Worm (Caenorhabditis elegans) whole organism, L4/young adult: ENCODE data around the gene F54B11.11.

Experiments
- W03F9.2 ChIP-seq: fragments of 150-350 bp; optimal IDR thresholded peaks from 2 replicates; lab custom pipeline; 2014; ENCODE audit warnings: missing biosample characterization, missing genetic modification characterization
- dao-5 ChIP-seq: sonication (generic microtip); optimal IDR thresholded peaks from 2 replicates; lab custom pipeline; 2016; ENCODE audit warnings: missing genotype, missing genetic modification characterization, moderate library complexity, missing compliant biosample characterization
- him-1 ChIP-seq: sonication (generic microtip); optimal IDR thresholded peaks from 2 replicates; lab custom pipeline; 2016; ENCODE audit warnings: missing genotype, missing genetic modification reagents, missing genetic modification characterization, missing compliant biosample characterization

The F54B11.11 gene

DNA sequence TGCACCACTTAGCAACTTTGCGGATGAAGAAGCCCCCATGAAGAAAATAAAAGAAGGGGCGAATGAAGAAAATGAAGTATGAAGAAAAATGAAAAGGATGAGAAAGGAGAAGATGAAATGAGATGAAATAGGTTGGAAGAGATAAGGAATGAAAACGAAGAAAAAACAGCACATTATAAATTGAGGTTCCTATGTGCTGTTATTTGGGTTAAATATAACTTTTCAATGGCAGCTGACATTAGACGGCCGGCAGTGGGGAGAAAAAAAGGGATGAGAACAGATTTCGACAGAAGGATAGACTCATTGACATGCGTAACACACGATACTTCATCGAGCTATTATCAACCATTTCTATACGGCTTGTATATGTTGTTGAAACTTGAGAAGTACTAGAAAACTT, 16.6 kb upstream of the F54B11.11 start:
- TF ChIP-seq him-1 (tag; lab: Kevin White, UChicago) (no peak), dao-5 (tag; lab: Kevin White, UChicago) (no peak), W03F9.2 (tag; lab: Kevin White, UChicago) (no peak)

DNA sequence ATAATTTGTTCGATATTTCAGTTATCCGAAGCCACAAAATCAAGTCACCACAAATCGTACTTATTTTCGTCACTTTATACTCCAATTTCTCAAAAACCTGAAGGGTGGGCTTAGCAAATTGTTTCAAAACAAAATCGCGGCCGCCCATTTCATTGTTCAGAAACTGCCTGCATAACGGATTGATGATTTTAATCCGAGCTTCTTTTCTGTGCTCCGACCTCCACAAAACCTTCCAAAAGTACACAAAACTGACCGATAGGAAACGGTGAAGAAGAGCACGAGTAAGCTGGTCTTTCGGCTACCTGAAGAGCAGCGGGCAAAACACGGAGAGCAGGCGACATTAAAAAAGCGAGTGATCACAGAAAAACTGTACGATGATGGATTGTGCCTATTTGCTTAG, 12.1 kb upstream of the F54B11.11 start, which contains the start of gene R01E6.2:
Gene R01E6.2, minus strand, starts transcription at position 101 of the 400 bp plus-strand sequence.
- TF ChIP-seq dao-5 (tag; lab: Kevin White, UChicago) (no peak), him-1 (tag; lab: Kevin White, UChicago) (no peak), W03F9.2 (tag; lab: Kevin White, UChicago) (no peak)

DNA sequence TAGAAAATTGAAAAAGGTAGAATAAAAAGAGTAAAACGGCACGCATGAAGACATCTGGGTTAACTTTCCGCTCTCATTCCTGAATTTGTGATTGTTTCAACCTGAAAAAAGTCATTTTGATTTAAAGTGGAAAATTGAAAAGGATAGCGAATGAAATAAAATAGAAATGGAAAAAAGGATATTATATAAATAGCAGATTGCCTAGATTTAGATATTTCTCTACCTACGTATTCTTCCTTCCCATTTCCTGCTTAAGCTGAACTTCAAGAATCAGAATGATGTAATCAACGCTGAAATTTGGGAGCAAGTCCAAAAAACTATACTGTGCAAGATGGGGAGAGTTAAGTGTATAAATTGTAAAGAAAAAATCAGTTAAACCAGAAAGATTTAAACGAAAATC, 8.7 kb upstream of the F54B11.11 start, which contains the start of gene R01E6.7:
Gene R01E6.7, minus strand, starts transcription at position 101 of the 400 bp plus-strand sequence.
- TF ChIP-seq dao-5 (tag; lab: Kevin White, UChicago): no peak
- no peak for TF ChIP-seq him-1 (tag; lab: Kevin White, UChicago)
- TF ChIP-seq W03F9.2 (tag; lab: Kevin White, UChicago): no peak

DNA sequence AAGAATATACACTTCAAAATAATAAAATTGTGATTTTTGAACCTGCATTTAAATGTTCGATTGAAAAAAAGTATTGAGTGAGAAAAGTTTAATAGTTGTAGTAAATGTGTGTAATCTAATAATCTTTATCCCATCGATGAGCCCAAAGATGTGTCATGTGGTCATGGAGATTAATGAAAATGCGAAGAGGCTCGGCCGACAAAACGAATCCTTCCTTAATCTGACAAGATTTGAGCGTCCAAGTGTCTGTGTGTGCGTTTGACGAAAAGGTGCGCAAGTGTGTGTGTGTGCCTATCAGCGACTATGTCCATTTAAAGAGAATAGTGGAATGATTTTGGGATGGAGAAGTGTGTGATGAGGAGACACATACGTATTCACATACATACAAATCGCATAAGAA, 4.6 kb upstream of the F54B11.11 start:
- no peak for TF ChIP-seq him-1 (tag; lab: Kevin White, UChicago)
- TF ChIP-seq dao-5 (tag; lab: Kevin White, UChicago): no peak
- no peak for TF ChIP-seq W03F9.2 (tag; lab: Kevin White, UChicago)

DNA sequence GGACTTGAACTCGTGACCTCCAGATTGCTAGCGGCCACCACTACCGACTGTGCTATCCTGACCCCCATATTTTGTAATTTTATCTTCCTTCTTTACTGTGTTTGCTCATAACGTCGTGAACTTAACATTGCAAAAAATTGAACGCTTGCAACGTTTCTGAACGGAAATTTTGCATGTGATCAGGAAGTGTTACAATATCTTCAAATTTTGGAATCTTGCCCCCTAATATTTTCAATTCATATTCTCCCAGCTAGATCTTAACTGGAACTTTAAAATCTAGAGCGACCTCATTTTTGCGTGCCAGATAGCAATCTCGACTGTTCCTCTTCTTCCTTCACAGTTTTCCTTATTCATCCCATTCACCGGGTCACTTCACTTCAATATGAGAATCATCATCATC, 3.2 kb downstream of the F54B11.11 start, which contains the start of gene F54B11.10:
Gene F54B11.10, plus strand, starts transcription at position 301 of the 400 bp plus-strand sequence.
- TF ChIP-seq dao-5 (tag; lab: Kevin White, UChicago) (no peak), W03F9.2 (tag; lab: Kevin White, UChicago) (no peak), him-1 (tag; lab: Kevin White, UChicago) (no peak)

DNA sequence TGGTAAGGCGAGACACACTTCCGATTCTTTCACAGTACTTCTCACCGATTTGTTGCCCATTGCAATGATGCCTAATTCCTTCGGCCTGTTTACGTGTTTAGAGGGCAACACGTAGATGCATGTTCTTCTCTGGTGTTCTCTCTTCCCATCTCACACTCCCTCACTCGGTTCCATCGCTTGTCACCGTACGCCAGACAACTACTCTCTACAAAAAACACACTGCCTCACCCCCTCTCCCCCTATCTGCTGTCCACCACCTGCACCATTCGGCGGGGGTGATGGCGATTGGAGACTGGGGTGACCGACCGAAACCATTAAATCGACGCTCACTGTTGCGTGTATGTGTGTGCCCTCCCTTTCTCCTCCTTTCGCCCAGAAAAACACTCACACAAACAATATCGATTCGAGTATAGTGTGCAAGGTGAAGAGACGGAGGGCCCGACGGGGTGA, 5.3 kb downstream of the F54B11.11 start:
- TF ChIP-seq dao-5 (tag; lab: Kevin White, UChicago): no peak
- no peak for TF ChIP-seq W03F9.2 (tag; lab: Kevin White, UChicago)
- no peak for TF ChIP-seq him-1 (tag; lab: Kevin White, UChicago)

DNA sequence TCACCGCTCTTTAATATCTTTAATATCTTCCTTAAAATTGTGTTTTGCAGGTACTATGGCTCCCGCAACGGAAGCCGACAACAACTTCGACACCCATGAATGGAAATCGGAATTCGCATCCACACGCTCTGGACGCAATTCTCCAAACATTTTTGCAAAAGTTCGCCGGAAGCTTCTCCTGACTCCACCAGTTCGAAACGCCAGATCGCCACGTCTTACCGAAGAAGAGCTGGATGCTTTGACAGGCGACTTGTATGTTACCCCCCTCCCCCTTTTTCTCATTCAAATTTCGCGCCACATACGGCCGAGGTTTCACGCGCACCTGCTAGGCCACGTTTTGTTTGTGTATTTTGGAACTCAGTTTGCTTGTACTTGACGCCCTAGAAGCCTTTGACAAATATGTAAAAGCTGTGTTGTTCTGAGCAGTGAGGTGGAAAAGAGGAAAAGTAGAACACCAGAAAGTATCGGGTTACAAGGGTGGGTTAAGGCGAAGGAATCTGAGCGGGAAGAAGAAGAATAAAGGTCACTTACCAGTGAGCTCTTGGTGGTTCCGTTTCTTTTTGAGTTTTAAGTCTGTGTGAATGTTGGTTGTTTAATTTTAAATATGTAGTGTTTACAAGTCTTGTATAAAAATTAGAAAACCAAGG, 6.3 kb downstream of the F54B11.11 start, which contains the start of gene unc-84:
Gene unc-84, plus strand, starts transcription at position 51 of the 647 bp plus-strand sequence.
- TF ChIP-seq W03F9.2 (tag; lab: Kevin White, UChicago) (no peak), dao-5 (tag; lab: Kevin White, UChicago) (no peak), him-1 (tag; lab: Kevin White, UChicago) (no peak)

DNA sequence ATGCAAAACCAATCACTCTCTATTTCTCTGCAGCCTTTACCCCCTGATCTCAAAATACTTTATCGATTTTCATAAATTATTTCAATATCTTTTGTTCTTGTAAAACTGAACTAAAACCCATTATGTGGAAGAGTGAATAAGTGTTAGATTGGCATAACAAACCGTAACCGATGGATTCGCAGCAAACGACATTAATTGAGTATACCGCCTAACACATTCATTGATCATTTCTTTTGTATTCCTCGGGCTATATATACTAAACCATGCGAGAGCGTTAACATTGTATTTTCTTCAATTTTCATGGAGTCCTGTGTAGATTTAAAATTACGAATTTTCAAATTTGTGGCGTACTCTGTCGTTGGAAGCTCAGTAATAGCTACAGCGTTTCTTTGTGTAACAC, 11.2 kb downstream of the F54B11.11 start, which contains the start of gene col-9:
Gene col-9, plus strand, starts transcription at position 301 of the 400 bp plus-strand sequence.
- TF ChIP-seq dao-5 (tag; lab: Kevin White, UChicago) (no peak), him-1 (tag; lab: Kevin White, UChicago) (no peak), W03F9.2 (tag; lab: Kevin White, UChicago) (no peak)

DNA sequence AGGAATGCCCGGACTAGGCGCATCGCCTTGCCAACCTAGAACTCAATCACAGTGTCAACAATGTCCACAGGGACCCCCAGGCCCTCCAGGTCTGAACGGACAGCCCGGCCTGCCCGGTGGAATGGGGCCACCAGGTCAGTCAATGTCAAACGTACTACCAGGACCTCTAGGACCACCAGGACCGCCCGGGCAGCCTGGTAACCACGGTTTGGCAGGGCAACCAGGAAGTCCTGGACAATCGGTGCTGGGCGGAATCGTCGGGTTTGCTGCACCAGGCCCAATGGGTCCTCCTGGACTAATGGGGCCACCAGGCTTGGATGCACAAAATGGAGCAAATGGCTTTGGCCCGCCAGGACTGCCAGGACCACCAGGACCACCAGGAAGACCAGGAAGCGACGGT, 12.1 kb downstream of the F54B11.11 start:
- no peak for TF ChIP-seq dao-5 (tag; lab: Kevin White, UChicago)
- TF ChIP-seq W03F9.2 (tag; lab: Kevin White, UChicago): no peak
- no peak for TF ChIP-seq him-1 (tag; lab: Kevin White, UChicago)

DNA sequence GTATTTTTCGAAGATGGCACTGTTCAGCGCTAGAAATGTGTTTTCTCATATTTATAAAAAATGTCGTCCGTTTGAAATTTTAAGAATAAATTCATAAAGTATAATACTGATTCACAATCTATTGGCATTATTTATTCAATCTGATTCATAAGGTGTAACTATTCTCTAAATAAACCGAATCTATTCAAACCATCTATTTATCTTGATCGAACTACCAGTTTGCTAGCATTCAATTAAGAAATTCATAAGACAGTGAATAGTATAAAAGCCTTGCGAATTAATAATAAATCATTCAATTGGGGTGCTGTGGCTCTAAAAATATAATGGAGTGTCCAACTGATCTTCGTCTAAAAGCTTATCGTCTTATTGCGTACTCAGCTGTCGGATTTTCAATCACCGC, 12.6 kb downstream of the F54B11.11 start, which contains the start of gene col-44:
Gene col-44, plus strand, starts transcription at position 301 of the 400 bp plus-strand sequence.
- TF ChIP-seq him-1 (tag; lab: Kevin White, UChicago): no peak
- TF ChIP-seq W03F9.2 (tag; lab: Kevin White, UChicago): no peak
- no peak for TF ChIP-seq dao-5 (tag; lab: Kevin White, UChicago)

DNA sequence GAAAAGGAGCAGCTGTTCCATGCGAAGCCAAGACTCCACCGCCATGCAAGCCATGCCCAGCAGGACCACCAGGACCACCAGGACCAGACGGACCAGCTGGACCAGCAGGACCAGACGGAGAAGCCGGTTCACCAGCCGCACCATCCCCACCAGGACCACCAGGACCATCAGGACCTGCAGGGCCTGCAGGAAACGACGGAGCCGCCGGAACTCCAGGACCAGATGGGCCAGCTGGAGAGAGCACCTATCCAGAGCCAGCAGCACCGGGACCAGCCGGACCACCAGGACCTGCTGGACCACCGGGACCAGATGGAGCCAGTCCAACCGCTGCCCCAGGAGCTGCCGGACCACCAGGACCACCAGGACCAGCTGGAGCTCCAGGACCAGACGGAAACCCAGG, 13.4 kb downstream of the F54B11.11 start:
- TF ChIP-seq dao-5 (tag; lab: Kevin White, UChicago): no peak
- no peak for TF ChIP-seq W03F9.2 (tag; lab: Kevin White, UChicago)
- TF ChIP-seq him-1 (tag; lab: Kevin White, UChicago): no peak

DNA sequence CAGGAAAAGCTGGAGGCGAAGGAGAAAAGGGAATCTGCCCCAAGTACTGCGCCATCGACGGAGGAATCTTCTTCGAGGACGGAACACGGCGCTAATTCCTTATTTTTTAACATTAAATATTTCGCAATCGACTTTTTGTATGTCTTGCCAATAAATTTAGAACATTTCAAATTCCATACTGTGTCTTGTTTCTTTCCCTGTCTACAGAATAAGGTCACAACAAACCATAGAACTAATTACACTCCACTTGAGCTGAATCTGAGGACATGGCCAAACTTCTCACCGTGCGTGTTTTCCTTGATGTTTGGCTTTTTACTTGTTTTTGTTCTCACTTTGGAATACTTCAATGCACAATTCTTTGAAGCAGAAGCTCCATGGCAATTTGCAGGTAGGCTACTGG, 13.8 kb downstream of the F54B11.11 start, which contains the start of gene F54B11.4:
Gene F54B11.4, plus strand, starts transcription at position 301 of the 400 bp plus-strand sequence.
- TF ChIP-seq him-1 (tag; lab: Kevin White, UChicago) (no peak), dao-5 (tag; lab: Kevin White, UChicago) (no peak), W03F9.2 (tag; lab: Kevin White, UChicago) (no peak)

DNA sequence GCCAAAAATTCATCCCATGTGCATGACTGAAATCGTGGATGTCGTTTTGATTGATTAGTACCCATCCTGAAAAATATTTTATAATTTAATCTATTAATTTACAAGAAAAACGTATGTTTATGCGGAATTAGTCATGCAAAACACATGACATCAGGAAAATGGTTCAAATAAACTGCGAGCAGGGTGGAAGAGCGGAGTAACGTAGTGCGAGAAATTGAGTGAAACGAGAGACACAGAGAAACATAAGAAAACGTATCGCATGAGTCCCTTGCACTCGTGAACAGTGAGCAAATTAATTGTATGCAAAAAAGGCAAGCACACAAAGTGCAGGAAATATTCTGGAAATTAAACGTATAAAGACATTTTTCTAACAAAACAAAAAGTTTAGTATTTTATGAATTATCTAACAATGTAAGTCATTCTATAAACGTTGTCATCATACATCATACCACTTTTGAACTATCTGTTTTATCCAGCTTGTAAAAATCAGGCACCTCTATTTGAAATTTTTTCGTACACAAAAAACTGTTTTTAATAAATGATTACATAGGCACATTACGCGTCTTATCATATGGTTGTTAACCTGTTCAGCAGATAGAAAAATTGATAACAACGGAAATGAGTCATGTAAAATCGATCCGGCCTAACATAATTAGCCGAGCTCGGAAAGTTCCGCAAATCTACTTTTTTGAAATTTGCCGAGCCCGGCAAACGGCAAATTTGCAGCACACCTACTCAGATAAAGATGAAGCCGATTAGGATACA, 17.6 kb downstream of the F54B11.11 start, which contains the start of gene F54B11.5:
Gene F54B11.5, minus strand, starts transcription at position 66 of the 765 bp plus-strand sequence.
- TF ChIP-seq dao-5 (tag; lab: Kevin White, UChicago) (no peak), him-1 (tag; lab: Kevin White, UChicago) (no peak), W03F9.2 (tag; lab: Kevin White, UChicago) (no peak)
